Fruit fly (Drosophila melanogaster) whole organism, embryonic: ENCODE measurements around the gene CG13059.
A peak's percentile ranks its signal among the peaks of the same experiment; 100 is the strongest.

Experiments
- Ada2b ChIP-seq: fragments of 200-800 bp; sonication (Bioruptor generic); IDR thresholded peaks from 2 replicates; pipeline ENCODE4 v1.3.6; 2022; ENCODE audit warnings: missing biosample characterization, missing genetic modification characterization
- CG11247 ChIP-seq: fragments of 200-800 bp; sonication (Bioruptor generic); IDR thresholded peaks from 2 replicates; pipeline ENCODE4 v1.3.6; 2022; ENCODE audit warnings: missing biosample characterization, missing genetic modification characterization
- CG12071 ChIP-seq: fragments of 200-800 bp; sonication (Bioruptor generic); optimal IDR thresholded peaks from 3 replicates; lab custom pipeline; 2018; ENCODE audit warnings: missing biosample characterization, mild to moderate bottlenecking, missing genetic modification characterization
- CG13123 ChIP-seq: fragments of 200-800 bp; sonication (Bioruptor generic); optimal IDR thresholded peaks from 2 replicates; lab custom pipeline; 2016; ENCODE audit warnings: missing biosample characterization, missing genetic modification characterization
- CG13424 ChIP-seq: fragments of 200-800 bp; sonication (Bioruptor generic); optimal IDR thresholded peaks from 2 replicates; lab custom pipeline; 2019; ENCODE audit warnings: missing biosample characterization, mild to moderate bottlenecking, missing genetic modification characterization, moderate library complexity
- CG15073 ChIP-seq: fragments of 200-800 bp; sonication (Bioruptor generic); optimal IDR thresholded peaks from 2 replicates; lab custom pipeline; 2016; ENCODE audit warnings: missing biosample characterization, missing genetic modification characterization
- CG1529 ChIP-seq: fragments of 200-800 bp; sonication (Bioruptor generic); optimal IDR thresholded peaks from 3 replicates; lab custom pipeline; 2018; ENCODE audit warnings: missing biosample characterization, missing genetic modification characterization
- CG15601 ChIP-seq: fragments of 200-800 bp; sonication (Bioruptor generic); optimal IDR thresholded peaks from 3 replicates; lab custom pipeline; 2019; ENCODE audit warnings: missing biosample characterization, mild to moderate bottlenecking, missing genetic modification characterization, moderate library complexity
- CG15696 ChIP-seq: fragments of 200-800 bp; sonication (Bioruptor generic); optimal IDR thresholded peaks from 2 replicates; lab custom pipeline; 2019; ENCODE audit warnings: missing biosample characterization, mild to moderate bottlenecking, missing genetic modification characterization, moderate library complexity
- CG1647 ChIP-seq: fragments of 200-800 bp; sonication (Bioruptor generic); optimal IDR thresholded peaks from 3 replicates; lab custom pipeline; 2016; ENCODE audit warnings: missing biosample characterization, missing genetic modification characterization
- CG18599 ChIP-seq: fragments of 200-800 bp; sonication (Bioruptor generic); optimal IDR thresholded peaks from 3 replicates; lab custom pipeline; 2017; ENCODE audit warnings: missing biosample characterization, missing genetic modification characterization, mild to moderate bottlenecking, moderate library complexity, missing genetic modification reagents
- CG2129 ChIP-seq: fragments of 200-800 bp; sonication (Bioruptor generic); IDR thresholded peaks from 2 replicates; pipeline ENCODE4 v1.3.6; 2022; ENCODE audit warnings: missing biosample characterization, missing genetic modification characterization; ENCODE audit not compliant: partially characterized antibody
- CG2678 ChIP-seq: fragments of 200-800 bp; sonication (Bioruptor generic); optimal IDR thresholded peaks from 3 replicates; lab custom pipeline; 2019; ENCODE audit warnings: missing biosample characterization, mild to moderate bottlenecking, missing genetic modification characterization, moderate library complexity
- CG31388 ChIP-seq: fragments of 200-800 bp; sonication (Bioruptor generic); optimal IDR thresholded peaks from 2 replicates; lab custom pipeline; 2016; ENCODE audit warnings: missing biosample characterization, missing genetic modification characterization
- CG6689 ChIP-seq: fragments of 200-800 bp; sonication (Bioruptor generic); IDR thresholded peaks from 2 replicates; pipeline ENCODE4 v1.3.6; 2022; ENCODE audit warnings: missing biosample characterization, missing genetic modification characterization
- CG8924 ChIP-seq: fragments of 200-800 bp; optimal IDR thresholded peaks from 3 replicates; lab custom pipeline; 2019; ENCODE audit warnings: missing biosample characterization, mild to moderate bottlenecking, missing genetic modification characterization, moderate library complexity
- CG9609 ChIP-seq: fragments of 200-800 bp; sonication (Bioruptor generic); optimal IDR thresholded peaks from 3 replicates; lab custom pipeline; 2016; ENCODE audit warnings: missing biosample characterization, missing genetic modification characterization
- D19B ChIP-seq: fragments of 200-800 bp; sonication (Bioruptor generic); optimal IDR thresholded peaks from 2 replicates; lab custom pipeline; 2017; ENCODE audit warnings: missing biosample characterization, mild to moderate bottlenecking, missing genetic modification characterization
- Dref ChIP-seq: fragments of 200-800 bp; sonication (Bioruptor generic); IDR thresholded peaks from 2 replicates; pipeline ENCODE4 v1.3.6; 2022; ENCODE audit warnings: missing biosample characterization, missing genetic modification characterization
- Eip74EF ChIP-seq, 2 experiments: fragments of 200-800 bp in 1 of 2; fragments of >200 bp in 1 of 2; sonication (Bioruptor generic) in 1 of 2; optimal IDR thresholded peaks; 2 replicates each; lab custom pipeline; 2017 to 2019; ENCODE audit warnings: missing biosample characterization in 2 of 2, missing genetic modification characterization in 2 of 2, mild to moderate bottlenecking in 1 of 2, moderate library complexity in 1 of 2
- Fer1 ChIP-seq: fragments of 200-800 bp; sonication (Bioruptor generic); optimal IDR thresholded peaks from 2 replicates; lab custom pipeline; 2017; ENCODE audit warnings: missing biosample characterization, mild to moderate bottlenecking, missing genetic modification characterization
- Fer2 ChIP-seq: fragments of 200-800 bp; sonication (Bioruptor generic); optimal IDR thresholded peaks from 2 replicates; lab custom pipeline; 2018; ENCODE audit warnings: missing biosample characterization, mild to moderate bottlenecking, missing genetic modification characterization, moderate library complexity
- H2.0 ChIP-seq: fragments of 200-800 bp; sonication (Bioruptor generic); IDR thresholded peaks from 2 replicates; pipeline ENCODE4 v1.3.6; 2022; ENCODE audit warnings: missing biosample characterization, missing genetic modification characterization
- HLH3B ChIP-seq: fragments of 200-800 bp; sonication (Bioruptor generic); IDR thresholded peaks from 2 replicates; pipeline ENCODE4 v1.3.6; 2022; ENCODE audit warnings: missing biosample characterization, missing genetic modification characterization
- Hmr ChIP-seq: fragments of 200-800 bp; sonication (Bioruptor generic); optimal IDR thresholded peaks from 3 replicates; lab custom pipeline; 2017; ENCODE audit warnings: mild to moderate bottlenecking, missing biosample characterization, missing genetic modification reagents, missing genetic modification characterization
- NfI ChIP-seq: fragments of 200-800 bp; sonication (Bioruptor generic); optimal IDR thresholded peaks from 3 replicates; lab custom pipeline; 2018; ENCODE audit warnings: missing biosample characterization, mild to moderate bottlenecking, missing genetic modification characterization, moderate library complexity
- Rfx ChIP-seq: fragments of 200-800 bp; sonication (Bioruptor generic); IDR thresholded peaks from 2 replicates; pipeline ENCODE4 v1.3.6; 2022; ENCODE audit warnings: missing biosample characterization, missing genetic modification characterization
- Rx ChIP-seq: fragments of 200-800 bp; sonication (Bioruptor generic); IDR thresholded peaks from 2 replicates; pipeline ENCODE4 v1.3.6; 2022; ENCODE audit warnings: missing biosample characterization, missing genetic modification characterization
- Scr ChIP-seq: fragments of 200-800 bp; sonication (Bioruptor generic); IDR thresholded peaks from 2 replicates; pipeline ENCODE4 v1.3.6; 2022; ENCODE audit warnings: missing biosample characterization, missing genetic modification characterization; ENCODE audit not compliant: partially characterized antibody
- Sox100B ChIP-seq: fragments of 200-800 bp; sonication (Bioruptor generic); optimal IDR thresholded peaks from 3 replicates; lab custom pipeline; 2018; ENCODE audit warnings: missing biosample characterization, mild to moderate bottlenecking, missing genetic modification characterization
- Vsx1 ChIP-seq: fragments of 200-800 bp; sonication (Bioruptor generic); optimal IDR thresholded peaks from 2 replicates; lab custom pipeline; 2017; ENCODE audit warnings: missing biosample characterization, mild to moderate bottlenecking, missing genetic modification characterization, missing genetic modification reagents
- bigmax ChIP-seq: fragments of 200-800 bp; sonication (Bioruptor generic); optimal IDR thresholded peaks from 2 replicates; lab custom pipeline; 2018; ENCODE audit warnings: missing biosample characterization, mild to moderate bottlenecking, missing genetic modification characterization
- caup ChIP-seq: fragments of 200-800 bp; sonication (Bioruptor generic); optimal IDR thresholded peaks from 3 replicates; lab custom pipeline; 2017; ENCODE audit warnings: missing biosample characterization, mild to moderate bottlenecking, missing genetic modification characterization, moderate library complexity; ENCODE audit not compliant: severe bottlenecking
- chif ChIP-seq, 2 experiments: fragments of 200-800 bp; sonication (Bioruptor generic); optimal IDR thresholded peaks; 3 replicates each; lab custom pipeline; 2016; ENCODE audit warnings: missing biosample characterization in 2 of 2, missing genetic modification characterization in 2 of 2
- corto ChIP-seq: fragments of 200-800 bp; sonication (Bioruptor generic); optimal IDR thresholded peaks from 2 replicates; lab custom pipeline; 2016; ENCODE audit warnings: missing biosample characterization, mild to moderate bottlenecking, missing genetic modification characterization, moderate library complexity
- cwo ChIP-seq: fragments of 200-800 bp; sonication (Bioruptor generic); optimal IDR thresholded peaks from 3 replicates; lab custom pipeline; 2017; ENCODE audit warnings: missing biosample characterization, missing genetic modification characterization, mild to moderate bottlenecking, moderate library complexity, missing genetic modification reagents
- disco-r ChIP-seq: fragments of 200-800 bp; sonication (Bioruptor generic); optimal IDR thresholded peaks from 2 replicates; lab custom pipeline; 2016; ENCODE audit warnings: missing biosample characterization, missing genetic modification characterization
- dysf ChIP-seq: fragments of 200-800 bp; sonication (Bioruptor generic); IDR thresholded peaks from 3 replicates; pipeline ENCODE4 v1.3.6; 2022; ENCODE audit warnings: missing biosample characterization, missing genetic modification characterization
- gsb-n ChIP-seq: fragments of 200-800 bp; sonication (Bioruptor generic); optimal IDR thresholded peaks from 3 replicates; lab custom pipeline; 2018; ENCODE audit warnings: missing biosample characterization, mild to moderate bottlenecking, missing genetic modification characterization
- her ChIP-seq: fragments of 200-800 bp; sonication (Bioruptor generic); optimal IDR thresholded peaks from 2 replicates; lab custom pipeline; 2016; ENCODE audit warnings: missing biosample characterization, missing genetic modification characterization
- hth ChIP-seq: fragments of >200 bp; optimal IDR thresholded peaks from 2 replicates; lab custom pipeline; 2017; ENCODE audit warnings: inconsistent platforms
- lbe ChIP-seq: fragments of 200-800 bp; sonication (Bioruptor generic); optimal IDR thresholded peaks from 2 replicates; lab custom pipeline; 2016; ENCODE audit warnings: missing biosample characterization, mild to moderate bottlenecking, missing genetic modification characterization
- lola ChIP-seq, 3 experiments: fragments of >200 bp in 2 of 3; fragments of 200-800 bp in 1 of 3; sonication (Bioruptor generic) in 1 of 3; optimal IDR thresholded peaks; 2 replicates each; lab custom pipeline; 2017 to 2019; ENCODE audit warnings: missing biosample characterization in 3 of 3, missing genetic modification characterization in 3 of 3, mild to moderate bottlenecking in 1 of 3, moderate library complexity in 1 of 3
- mirr ChIP-seq: fragments of 200-800 bp; sonication (Bioruptor generic); optimal IDR thresholded peaks from 3 replicates; lab custom pipeline; 2018; ENCODE audit warnings: missing biosample characterization, mild to moderate bottlenecking, missing genetic modification characterization
- run ChIP-seq: fragments of 200-800 bp; sonication (Bioruptor generic); optimal IDR thresholded peaks from 3 replicates; lab custom pipeline; 2018; ENCODE audit warnings: missing biosample characterization, mild to moderate bottlenecking, missing genetic modification characterization
- tll ChIP-seq, 2 experiments: fragments of 200-800 bp in 1 of 2; fragments of >200 bp in 1 of 2; sonication (Bioruptor generic) in 1 of 2; optimal IDR thresholded peaks; 2 replicates each; lab custom pipeline; 2017 to 2019; ENCODE audit warnings: missing biosample characterization in 2 of 2, missing genetic modification characterization in 2 of 2, mild to moderate bottlenecking in 1 of 2, moderate library complexity in 1 of 2
- vvl ChIP-seq: fragments of 200-800 bp; sonication (Bioruptor generic); IDR thresholded peaks from 2 replicates; pipeline ENCODE4 v1.3.6; 2022; ENCODE audit warnings: missing biosample characterization, missing genetic modification characterization
- zen ChIP-seq: fragments of 200-800 bp; sonication (Bioruptor generic); optimal IDR thresholded peaks from 3 replicates; lab custom pipeline; 2018; ENCODE audit warnings: missing biosample characterization, mild to moderate bottlenecking, missing genetic modification characterization, moderate library complexity

CG13059 gene

dm6 chr3L:16328207-16328891 lies 4.9 kb downstream of the CG13059 start, which contains the start of gene CG13058 (continued):
- TF ChIP-seq CG8924 (tag; lab: Kevin White, UChicago) (peak; percentile 70), CG9609 (GFP tag; lab: Kevin White, UChicago) (peak; percentile 61), dysf (GFP tag; lab: Robert Waterston, UW) (peak; percentile 66), CG15696 (tag; lab: Kevin White, UChicago) (no peak), CG31388 (no peak), CG13424 (peak; percentile 84), lola (GFP tag; optimal IDR thresholded peaks at IDR 0.05; lab: Kevin White, UChicago) (no peak), chif (GFP tag; optimal IDR thresholded peaks at IDR 0.05; lab: Kevin White, UChicago) (peak; percentile 36 to 44), CG6689 (GFP tag; lab: Robert Waterston, UW) (peak; percentile 40; the same call in 1 of the 2 replicates), caup (peak; percentile 62), HLH3B (GFP tag; lab: Robert Waterston, UW) (peak; percentile 78), CG11247 (no peak), hth (lab: Kevin White, UChicago) (no peak), CG18599 (peak; percentile 78), Rx (GFP tag; lab: Robert Waterston, UW) (no peak), CG13123 (GFP tag; lab: Kevin White, UChicago) (no peak), CG2129 (GFP tag; lab: Robert Waterston, UW) (no peak), run (tag; lab: Kevin White, UChicago) (peak; percentile 32), mirr (GFP tag; lab: Kevin White, UChicago) (no peak), her (peak; percentile 2), NfI (peak; percentile 67), CG2678 (tag; lab: Kevin White, UChicago) (peak; percentile 78), D19B (GFP tag; lab: Kevin White, UChicago) (no peak), Hmr (GFP tag; lab: Kevin White, UChicago) (peak; percentile 61), vvl (GFP tag; lab: Robert Waterston, UW) (no peak), tll (GFP tag; optimal IDR thresholded peaks at IDR 0.05; lab: Kevin White, UChicago) (no peak), Rfx (0 out of 2 replicates have a peak, but pooled peaks have one; percentile 31), Sox100B (peak; percentile 53), Ada2b (GFP tag; lab: Robert Waterston, UW) (peak; percentile 90), disco-r (GFP tag; lab: Kevin White, UChicago) (peak; percentile 13), Fer1 (GFP tag; lab: Kevin White, UChicago) (peak; percentile 84), Vsx1 (peak; percentile 16), lbe (GFP tag; lab: Kevin White, UChicago) (no peak), Dref (GFP tag; lab: Robert Waterston, UW) (no peak), gsb-n (tag; lab: Kevin White, UChicago) (no peak), Scr (no peak), H2.0 (GFP tag; lab: Robert Waterston, UW) (peak; percentile 81), CG1647 (GFP tag; lab: Kevin White, UChicago) (peak; percentile 44), bigmax (no peak), CG15073 (GFP tag; lab: Kevin White, UChicago) (no peak), cwo (peak; percentile 38), corto (no peak), CG15601 (no peak), zen (tag; lab: Kevin White, UChicago) (no peak), Eip74EF (GFP tag; optimal IDR thresholded peaks at IDR 0.05; lab: Kevin White, UChicago) (peak in 1 of 2 experiments; percentile 15), Fer2 (tag; lab: Kevin White, UChicago) (no peak), CG1529 (no peak), CG12071 (GFP tag; lab: Kevin White, UChicago) (peak; percentile 56)
